Fruit fly (Drosophila melanogaster) whole organism, embryonic: ENCODE results near the gene CG5727.

ENCODE experiments used
- BEAF-32 ChIP-seq: fragments of 200-800 bp; sonication (Bioruptor generic); optimal IDR thresholded peaks from 3 replicates; lab custom pipeline; 2017; ENCODE audit warnings: missing biosample characterization, missing genetic modification characterization, mild to moderate bottlenecking, moderate library complexity, missing genetic modification reagents
- CG10267 ChIP-seq: fragments of 200-800 bp; sonication (Bioruptor generic); optimal IDR thresholded peaks from 2 replicates; lab custom pipeline; 2018; ENCODE audit warnings: missing biosample characterization, mild to moderate bottlenecking, missing genetic modification characterization, moderate library complexity
- CG11398 ChIP-seq: fragments of 200-800 bp; sonication (Bioruptor generic); optimal IDR thresholded peaks from 2 replicates; lab custom pipeline; 2016; ENCODE audit warnings: missing biosample characterization, missing genetic modification characterization
- CG11456 ChIP-seq: fragments of 200-800 bp; sonication (Bioruptor generic); IDR thresholded peaks from 3 replicates; pipeline ENCODE4 v1.3.6; 2022; ENCODE audit warnings: missing biosample characterization, missing genetic modification characterization
- CG12391 ChIP-seq: fragments of 200-800 bp; sonication (Bioruptor generic); optimal IDR thresholded peaks from 3 replicates; lab custom pipeline; 2018; ENCODE audit warnings: missing biosample characterization, mild to moderate bottlenecking, missing genetic modification characterization, moderate library complexity
- CG12659 ChIP-seq: fragments of 200-800 bp; sonication (Bioruptor generic); optimal IDR thresholded peaks from 3 replicates; lab custom pipeline; 2017; ENCODE audit warnings: mild to moderate bottlenecking, missing biosample characterization, missing genetic modification reagents, missing genetic modification characterization
- CG1603 ChIP-seq: fragments of 200-800 bp; sonication (Bioruptor generic); optimal IDR thresholded peaks from 2 replicates; lab custom pipeline; 2019; ENCODE audit warnings: missing biosample characterization, mild to moderate bottlenecking, missing genetic modification characterization, moderate library complexity
- CG17802 ChIP-seq: fragments of 200-800 bp; sonication (Bioruptor generic); optimal IDR thresholded peaks from 2 replicates; lab custom pipeline; 2018; ENCODE audit warnings: missing biosample characterization, mild to moderate bottlenecking, missing genetic modification characterization, moderate library complexity
- CG18011 ChIP-seq: fragments of 200-800 bp; sonication (Bioruptor generic); optimal IDR thresholded peaks from 2 replicates; lab custom pipeline; 2017; ENCODE audit warnings: missing biosample characterization, missing genetic modification characterization, mild to moderate bottlenecking, moderate library complexity, missing genotype
- CG2116 ChIP-seq: fragments of 200-800 bp; sonication (Bioruptor generic); optimal IDR thresholded peaks from 3 replicates; lab custom pipeline; 2018; ENCODE audit warnings: missing biosample characterization, mild to moderate bottlenecking, missing genetic modification characterization
- CG30020 ChIP-seq: fragments of 200-800 bp; optimal IDR thresholded peaks from 2 replicates; lab custom pipeline; 2019; ENCODE audit warnings: missing biosample characterization, mild to moderate bottlenecking, missing genetic modification characterization, moderate library complexity
- CG34422 ChIP-seq: fragments of 200-800 bp; sonication (Bioruptor generic); IDR thresholded peaks from 3 replicates; pipeline ENCODE4 v1.3.6; 2022; ENCODE audit warnings: missing biosample characterization, missing genetic modification characterization
- CG3995 ChIP-seq: fragments of 200-800 bp; sonication (Bioruptor generic); optimal IDR thresholded peaks from 3 replicates; lab custom pipeline; 2016; ENCODE audit warnings: missing biosample characterization, missing genetic modification characterization
- CG4617 ChIP-seq: fragments of 200-800 bp; sonication (Bioruptor generic); optimal IDR thresholded peaks from 3 replicates; lab custom pipeline; 2016; ENCODE audit warnings: missing biosample characterization, missing genetic modification characterization, borderline replicate concordance
- CG7839 ChIP-seq: fragments of 200-800 bp; sonication (Bioruptor generic); optimal IDR thresholded peaks from 3 replicates; lab custom pipeline; 2018; ENCODE audit warnings: missing biosample characterization, mild to moderate bottlenecking, missing genetic modification characterization, moderate library complexity
- CG8924 ChIP-seq: fragments of 200-800 bp; optimal IDR thresholded peaks from 3 replicates; lab custom pipeline; 2019; ENCODE audit warnings: missing biosample characterization, mild to moderate bottlenecking, missing genetic modification characterization, moderate library complexity
- CG9797 ChIP-seq: fragments of 200-800 bp; sonication (Bioruptor generic); optimal IDR thresholded peaks from 3 replicates; lab custom pipeline; 2018; ENCODE audit warnings: missing biosample characterization, mild to moderate bottlenecking, missing genetic modification characterization
- Dll ChIP-seq: fragments of 200-800 bp; sonication (Bioruptor generic); IDR thresholded peaks from 4 replicates; pipeline ENCODE4 v1.3.6; 2022; ENCODE audit warnings: missing biosample characterization, missing genetic modification characterization; ENCODE audit not compliant: partially characterized antibody
- Dp ChIP-seq: fragments of 200-800 bp; sonication (Bioruptor generic); optimal IDR thresholded peaks from 2 replicates; lab custom pipeline; 2018; ENCODE audit warnings: missing biosample characterization, mild to moderate bottlenecking, missing genetic modification characterization, moderate library complexity
- E2f2 ChIP-seq: fragments of 200-800 bp; sonication (Bioruptor generic); IDR thresholded peaks from 2 replicates; pipeline ENCODE4 v1.3.6; 2022; ENCODE audit warnings: missing biosample characterization, missing genetic modification characterization
- Ets97D ChIP-seq: fragments of 200-800 bp; sonication (Bioruptor generic); optimal IDR thresholded peaks from 3 replicates; lab custom pipeline; 2016; ENCODE audit warnings: missing biosample characterization, missing genetic modification characterization
- Fer1 ChIP-seq: fragments of 200-800 bp; sonication (Bioruptor generic); optimal IDR thresholded peaks from 2 replicates; lab custom pipeline; 2017; ENCODE audit warnings: missing biosample characterization, mild to moderate bottlenecking, missing genetic modification characterization
- MBD-R2 ChIP-seq: fragments of 200-800 bp; sonication (Bioruptor generic); IDR thresholded peaks from 2 replicates; pipeline ENCODE4 v1.3.6; 2022; ENCODE audit warnings: missing biosample characterization, missing genetic modification characterization
- MESR4 ChIP-seq: fragments of 200-800 bp; sonication (Bioruptor generic); optimal IDR thresholded peaks from 2 replicates; lab custom pipeline; 2018; ENCODE audit warnings: missing biosample characterization, mild to moderate bottlenecking, missing genetic modification characterization, moderate library complexity
- Med ChIP-seq: fragments of 200-800 bp; sonication (Bioruptor generic); peaks from one replicate; lab custom pipeline; 2016; ENCODE audit warnings: missing biosample characterization, missing genetic modification characterization, mild to moderate bottlenecking, inconsistent platforms, moderate library complexity
- Myb ChIP-seq: fragments of 200-800 bp; sonication (Bioruptor generic); optimal IDR thresholded peaks from 2 replicates; lab custom pipeline; 2016; ENCODE audit warnings: missing biosample characterization, missing genetic modification characterization
- PHDP ChIP-seq: fragments of 200-800 bp; sonication (Bioruptor generic); optimal IDR thresholded peaks from 3 replicates; lab custom pipeline; 2018; ENCODE audit warnings: missing biosample characterization, mild to moderate bottlenecking, missing genetic modification characterization, moderate library complexity
- YL-1 ChIP-seq: fragments of 200-800 bp; sonication (Bioruptor generic); optimal IDR thresholded peaks from 3 replicates; lab custom pipeline; 2017; ENCODE audit warnings: missing biosample characterization, mild to moderate bottlenecking, missing genetic modification characterization
- bigmax ChIP-seq: fragments of 200-800 bp; sonication (Bioruptor generic); optimal IDR thresholded peaks from 2 replicates; lab custom pipeline; 2018; ENCODE audit warnings: missing biosample characterization, mild to moderate bottlenecking, missing genetic modification characterization
- cg ChIP-seq: fragments of 200-800 bp; sonication (Bioruptor generic); optimal IDR thresholded peaks from 3 replicates; lab custom pipeline; 2019; ENCODE audit warnings: missing biosample characterization, mild to moderate bottlenecking, missing genetic modification characterization, moderate library complexity
- corto ChIP-seq: fragments of 200-800 bp; sonication (Bioruptor generic); optimal IDR thresholded peaks from 2 replicates; lab custom pipeline; 2016; ENCODE audit warnings: missing biosample characterization, mild to moderate bottlenecking, missing genetic modification characterization, moderate library complexity
- dpn ChIP-seq, 2 experiments: fragments of 200-800 bp; sonication (Bioruptor generic); optimal IDR thresholded peaks; 3 replicates each; lab custom pipeline; 2016; ENCODE audit warnings: missing biosample characterization in 2 of 2, missing genetic modification characterization in 2 of 2
- gfzf ChIP-seq: fragments of 200-800 bp; sonication (Bioruptor generic); optimal IDR thresholded peaks from 2 replicates; lab custom pipeline; 2016; ENCODE audit warnings: missing biosample characterization, mild to moderate bottlenecking, missing genetic modification characterization, moderate library complexity
- grau ChIP-seq: fragments of 200-800 bp; optimal IDR thresholded peaks from 3 replicates; lab custom pipeline; 2019; ENCODE audit warnings: missing biosample characterization, mild to moderate bottlenecking, missing genetic modification characterization, moderate library complexity
- gsb-n ChIP-seq: fragments of 200-800 bp; sonication (Bioruptor generic); optimal IDR thresholded peaks from 3 replicates; lab custom pipeline; 2018; ENCODE audit warnings: missing biosample characterization, mild to moderate bottlenecking, missing genetic modification characterization
- lbe ChIP-seq: fragments of 200-800 bp; sonication (Bioruptor generic); optimal IDR thresholded peaks from 2 replicates; lab custom pipeline; 2016; ENCODE audit warnings: missing biosample characterization, mild to moderate bottlenecking, missing genetic modification characterization
- lilli ChIP-seq: fragments of 200-800 bp; sonication (Bioruptor generic); optimal IDR thresholded peaks from 3 replicates; lab custom pipeline; 2016; ENCODE audit warnings: missing biosample characterization, missing genetic modification characterization
- pzg ChIP-seq: fragments of 200-800 bp; sonication (Bioruptor generic); optimal IDR thresholded peaks from 3 replicates; lab custom pipeline; 2018; ENCODE audit warnings: missing biosample characterization, mild to moderate bottlenecking, missing genetic modification characterization, moderate library complexity
- sens ChIP-seq: fragments of 200-800 bp; sonication (Bioruptor generic); peaks from one replicate; lab custom pipeline; 2016; ENCODE audit warnings: missing biosample characterization, missing genetic modification characterization
- seq ChIP-seq: fragments of 200-800 bp; sonication (Bioruptor generic); IDR thresholded peaks from 2 replicates; pipeline ENCODE4 v1.3.6; 2022; ENCODE audit warnings: missing biosample characterization, missing genetic modification characterization
- stwl ChIP-seq: fragments of 200-800 bp; sonication (Bioruptor generic); optimal IDR thresholded peaks from 3 replicates; lab custom pipeline; 2018; ENCODE audit warnings: missing biosample characterization, mild to moderate bottlenecking, missing genetic modification characterization, moderate library complexity
- trem ChIP-seq: fragments of 200-800 bp; optimal IDR thresholded peaks from 3 replicates; lab custom pipeline; 2019; ENCODE audit warnings: missing biosample characterization, mild to moderate bottlenecking, missing genetic modification characterization, moderate library complexity
- wek ChIP-seq: fragments of 200-800 bp; sonication (Bioruptor generic); optimal IDR thresholded peaks from 3 replicates; lab custom pipeline; 2018; ENCODE audit warnings: missing biosample characterization, mild to moderate bottlenecking, missing genetic modification characterization, moderate library complexity

The CG5727 gene

DNA sequence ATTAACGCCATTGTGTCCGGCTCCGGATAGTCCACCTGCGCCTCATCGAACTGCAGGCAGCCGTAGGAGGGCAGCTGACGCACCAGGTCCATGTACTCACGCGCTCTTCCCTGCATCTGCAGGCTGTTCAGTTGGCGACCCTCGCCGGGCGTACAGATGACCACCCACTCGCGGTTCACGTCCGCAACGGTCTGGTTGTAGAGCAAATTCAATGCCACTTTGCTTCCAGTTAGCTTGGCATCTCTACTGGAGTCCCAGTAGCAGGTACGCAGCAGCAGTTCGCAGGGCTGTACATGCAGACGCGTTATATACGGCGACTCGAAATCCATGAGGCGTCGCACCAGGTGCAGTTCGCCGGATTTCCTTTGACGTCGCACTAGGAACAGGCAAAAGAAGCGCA, 4.5 kb downstream of the CG5727 start:
- 0 out of 3 replicates have a peak, but pooled peaks have one; percentile 24 for TF ChIP-seq CG34422 (GFP tag; lab: Robert Waterston, UW)
- peak; percentile 53 for TF ChIP-seq Med (GFP tag; lab: Kevin White, UChicago)
- no peak for TF ChIP-seq CG7839

DNA sequence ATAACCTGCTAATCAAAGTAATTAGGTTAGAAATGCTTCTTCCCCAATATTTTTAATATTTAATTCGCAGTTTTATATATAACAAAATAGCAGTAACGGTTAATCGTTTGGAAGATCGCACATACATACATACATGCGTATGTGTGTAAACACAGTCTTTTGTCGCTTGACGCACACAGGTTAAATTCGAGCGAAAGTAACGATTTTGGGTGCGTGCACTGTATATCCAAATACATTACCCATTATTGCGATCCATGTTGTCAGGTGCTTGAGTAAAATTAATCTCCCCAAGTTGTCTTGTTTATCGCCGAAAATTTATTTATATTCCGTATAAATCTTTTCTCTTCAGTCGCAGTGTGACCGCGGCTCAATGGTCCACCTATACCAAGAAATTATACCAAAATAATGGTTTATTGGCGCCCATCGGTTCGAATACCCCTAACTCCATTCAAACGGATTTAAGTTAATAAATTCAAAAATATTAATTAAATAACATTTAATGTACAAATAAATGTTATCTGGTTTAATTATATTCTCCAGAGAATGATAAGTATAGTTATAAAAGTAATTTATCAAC, 6.5 kb downstream of the CG5727 start, which contains the start of gene CG34159:
Gene CG34159 (minus strand): TSS at position 385 of the 577 bp plus-strand sequence.
- TF ChIP-seq Ets97D (GFP tag; lab: Kevin White, UChicago), result peak; percentile 7
- TF ChIP-seq CG17802 (tag; lab: Kevin White, UChicago), result peak; percentile 51
- TF ChIP-seq CG12659 (GFP tag; lab: Kevin White, UChicago), result peak; percentile 62
- TF ChIP-seq sens (GFP tag; lab: Kevin White, UChicago), result peak; percentile 56
- TF ChIP-seq Myb (GFP tag; lab: Kevin White, UChicago), result peak; percentile 56
- peak; percentile 70 for TF ChIP-seq gfzf (GFP tag; lab: Kevin White, UChicago)
- TF ChIP-seq CG8924 (tag; lab: Kevin White, UChicago), result peak; percentile 33
- TF ChIP-seq grau (tag; lab: Kevin White, UChicago), result peak; percentile 29
- peak; percentile 90 for TF ChIP-seq MESR4
- no peak for TF ChIP-seq CG11456 (GFP tag; lab: Robert Waterston, UW)
- TF ChIP-seq CG11398 (GFP tag; lab: Kevin White, UChicago), result no peak
- TF ChIP-seq CG9797, result peak; percentile 65
- TF ChIP-seq seq (GFP tag; lab: Robert Waterston, UW), result no peak
- TF ChIP-seq lilli (GFP tag; lab: Kevin White, UChicago), result no peak
- TF ChIP-seq Dll, result peak; percentile 21; the same call in 1 of the 4 replicates
- TF ChIP-seq wek, result peak; percentile 95
- peak; percentile 41 for TF ChIP-seq bigmax (GFP tag; lab: Kevin White, UChicago)
- no peak for TF ChIP-seq gsb-n (tag; lab: Kevin White, UChicago)
- TF ChIP-seq BEAF-32 (GFP tag; lab: Kevin White, UChicago), result peak; percentile 9
- TF ChIP-seq CG18011 (GFP tag; lab: Kevin White, UChicago), result no peak
- TF ChIP-seq trem, result peak; percentile 50
- no peak for TF ChIP-seq corto (GFP tag; lab: Kevin White, UChicago)
- peak; percentile 18 for TF ChIP-seq CG2116 (GFP tag; lab: Kevin White, UChicago)
- TF ChIP-seq CG30020, result peak; percentile 64
- TF ChIP-seq CG34422 (GFP tag; lab: Robert Waterston, UW), result peak; percentile 56; the same call in 1 of the 3 replicates
- TF ChIP-seq cg (GFP tag; lab: Kevin White, UChicago), result peak; percentile 81
- TF ChIP-seq Fer1 (GFP tag; lab: Kevin White, UChicago), result peak; percentile 38
- peak; percentile 64 for TF ChIP-seq Dp (GFP tag; lab: Kevin White, UChicago)
- TF ChIP-seq stwl (tag; lab: Kevin White, UChicago), result peak; percentile 40
- TF ChIP-seq Med (GFP tag; lab: Kevin White, UChicago), result peak; percentile 22
- TF ChIP-seq CG3995, result peak; percentile 40
- TF ChIP-seq E2f2 (GFP tag; lab: Robert Waterston, UW), result peak; percentile 68
- TF ChIP-seq MBD-R2, result peak; percentile 46; the same call in 1 of the 2 replicates
- TF ChIP-seq CG4617 (GFP tag; lab: Kevin White, UChicago), result peak; percentile 90
- TF ChIP-seq YL-1 (GFP tag; lab: Kevin White, UChicago), result peak; percentile 62
- no peak for TF ChIP-seq dpn (GFP tag; optimal IDR thresholded peaks at IDR 0.05; lab: Kevin White, UChicago)
- TF ChIP-seq pzg (GFP tag; lab: Kevin White, UChicago), result peak; percentile 55
- no peak for TF ChIP-seq CG12391
- peak; percentile 17 for TF ChIP-seq CG1603 (tag; lab: Kevin White, UChicago)
- TF ChIP-seq CG10267 (tag; lab: Kevin White, UChicago), result peak; percentile 12
- no peak for TF ChIP-seq PHDP
- TF ChIP-seq lbe (GFP tag; lab: Kevin White, UChicago), result peak; percentile 43
